Worm (Caenorhabditis elegans): ENCODE results near the gene sta-2.

The sta-2 gene

ce11 chrV:9692109-9692581 lies 48.9 kb upstream of the sta-2 start, which contains the start of gene ztf-9:
ztf-9 (minus strand) TSS chrV:9692159.
- peak; percentile 7 for TF ChIP-seq sem-4 (tag; optimal IDR thresholded peaks at IDR 0.05)
- TF ChIP-seq mbf-1 (tag; optimal IDR thresholded peaks at IDR 0.05) = no peak
- TF ChIP-seq gmeb-1 (tag; optimal IDR thresholded peaks at IDR 0.05) = peak; percentile 7
- TF ChIP-seq skn-1 (tag; optimal IDR thresholded peaks at IDR 0.05) = no peak
- peak; percentile 78 for TF ChIP-seq F13H6.1 (tag; optimal IDR thresholded peaks at IDR 0.05)
- TF ChIP-seq ztf-1 (GFP tag; conservative IDR thresholded peaks at IDR 0.05) = no peak
- TF ChIP-seq sma-9 (GFP tag; optimal IDR thresholded peaks at IDR 0.05) = no peak
- TF ChIP-seq sma-9 (tag; optimal IDR thresholded peaks at IDR 0.05) = no peak
- peak; percentile 86 for TF ChIP-seq blmp-1 (tag; optimal IDR thresholded peaks at IDR 0.05; ENCODE audit: insufficient read depth)
- TF ChIP-seq C34F6.9 (tag; optimal IDR thresholded peaks at IDR 0.05) = peak; percentile 74
- TF ChIP-seq fos-1 (tag; optimal IDR thresholded peaks at IDR 0.05) = peak; percentile 79
- TF ChIP-seq snpc-4 (tag; optimal IDR thresholded peaks at IDR 0.05) = peak; percentile 20
- TF ChIP-seq sma-3 (GFP tag; optimal IDR thresholded peaks at IDR 0.05) = no peak
- TF ChIP-seq zag-1 (tag; optimal IDR thresholded peaks at IDR 0.05) = peak; percentile 67
- peak; percentile 57 for TF ChIP-seq crh-2 (tag; optimal IDR thresholded peaks at IDR 0.05)
- TF ChIP-seq ztf-4 (tag; optimal IDR thresholded peaks at IDR 0.05) = no peak
- TF ChIP-seq unc-55 (GFP tag; optimal IDR thresholded peaks at IDR 0.05) = peak; percentile 67
- TF ChIP-seq lin-11 (tag; optimal IDR thresholded peaks at IDR 0.05) = no peak
- peak in 1 of 2 experiments; percentile 39 for TF ChIP-seq lsy-2 (tag; optimal IDR thresholded peaks at IDR 0.05)
- TF ChIP-seq mab-5 (tag; optimal IDR thresholded peaks at IDR 0.05) = no peak
- peak; percentile 86 for TF ChIP-seq nhr-129 (tag; optimal IDR thresholded peaks at IDR 0.05)
- TF ChIP-seq ceh-16 (tag; optimal IDR thresholded peaks at IDR 0.05) = no peak
- TF ChIP-seq R02D3.7 (tag; optimal IDR thresholded peaks at IDR 0.05) = no peak
- TF ChIP-seq nhr-11 (tag; optimal IDR thresholded peaks at IDR 0.05) = no peak
- TF ChIP-seq lin-39 (tag; optimal IDR thresholded peaks at IDR 0.05) = no peak
- no peak for TF ChIP-seq dmd-4 (tag; optimal IDR thresholded peaks at IDR 0.05)
- no peak for TF ChIP-seq alr-1 (tag; optimal IDR thresholded peaks at IDR 0.05)
- TF ChIP-seq nhr-21 (tag; optimal IDR thresholded peaks at IDR 0.05) = peak; percentile 15
- TF ChIP-seq nhr-10 (tag; optimal IDR thresholded peaks at IDR 0.05) = no peak
- TF ChIP-seq egl-27 (tag; optimal IDR thresholded peaks at IDR 0.05) = peak; percentile 23

DNA sequence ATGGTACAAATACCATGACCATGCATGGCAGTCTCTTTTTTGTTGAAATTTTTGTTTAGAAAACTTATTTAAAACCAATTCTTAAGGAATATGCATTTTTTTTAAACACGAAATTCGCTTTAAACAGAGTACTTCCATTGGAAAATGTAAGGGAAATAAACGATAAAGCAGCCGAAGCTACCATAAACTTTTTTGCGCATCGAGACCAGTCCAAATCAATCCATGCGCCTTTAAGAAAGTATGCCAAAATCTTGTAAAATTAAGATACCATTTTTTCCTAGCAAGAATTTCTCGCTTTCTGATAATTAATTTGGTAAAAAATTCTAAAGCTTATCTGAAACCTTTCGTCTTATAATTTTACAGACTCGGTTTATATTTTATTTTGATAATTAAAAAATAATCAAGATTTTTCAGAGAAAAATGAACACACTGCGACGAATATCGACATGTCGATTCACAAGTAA lies 48.3 kb upstream of the sta-2 start, which contains the start of gene ZK287.7:
ZK287.7 (plus strand) TSS at position 414 of the 464 bp plus-strand sequence.
- TF ChIP-seq F13H6.1 (tag; optimal IDR thresholded peaks at IDR 0.05) = no peak
- TF ChIP-seq nhr-11 (tag; optimal IDR thresholded peaks at IDR 0.05) = no peak
- no peak for TF ChIP-seq lin-13 (GFP tag; optimal IDR thresholded peaks at IDR 0.05)
- TF ChIP-seq nhr-10 (tag; optimal IDR thresholded peaks at IDR 0.05) = no peak
- TF ChIP-seq fos-1 (tag; optimal IDR thresholded peaks at IDR 0.05) = no peak
- no peak for TF ChIP-seq gmeb-1 (tag; optimal IDR thresholded peaks at IDR 0.05)
- no peak for TF ChIP-seq nhr-6 (tag; optimal IDR thresholded peaks at IDR 0.05)
- no peak for TF ChIP-seq R02D3.7 (tag; optimal IDR thresholded peaks at IDR 0.05)
- no peak for TF ChIP-seq peb-1 (tag; optimal IDR thresholded peaks at IDR 0.05)
- TF ChIP-seq lsy-2 (tag; optimal IDR thresholded peaks at IDR 0.05) = no peak
- TF ChIP-seq ztf-1 (GFP tag; conservative IDR thresholded peaks at IDR 0.05) = no peak

DNA sequence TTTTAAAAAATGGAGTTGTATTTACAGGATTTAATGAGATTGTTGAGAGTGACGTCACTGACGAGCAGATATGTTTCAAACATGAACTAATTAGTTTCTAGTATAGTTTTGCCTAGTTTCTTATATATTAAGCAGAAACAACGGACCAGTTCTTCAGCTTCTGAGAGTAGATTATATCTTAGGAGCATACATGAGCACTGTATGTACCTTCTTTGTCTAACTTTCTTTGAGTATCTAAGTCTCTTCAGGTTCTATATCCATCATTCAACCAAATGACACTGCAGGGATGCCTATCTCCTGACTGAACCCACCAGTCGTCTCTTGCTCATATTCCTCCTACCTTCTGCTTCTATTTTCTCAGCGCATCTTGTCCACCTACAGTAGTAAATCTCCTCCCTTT lies 44.3 kb upstream of the sta-2 start, which contains the start of gene her-1:
her-1 (plus strand) TSS at position 301 of the 400 bp plus-strand sequence.
- TF ChIP-seq nhr-23 (tag; optimal IDR thresholded peaks at IDR 0.05) (no peak), elt-1 (tag; optimal IDR thresholded peaks at IDR 0.05) (no peak), peb-1 (tag; optimal IDR thresholded peaks at IDR 0.05) (no peak), lin-13 (GFP tag; optimal IDR thresholded peaks at IDR 0.05) (no peak), nhr-11 (tag; optimal IDR thresholded peaks at IDR 0.05) (no peak), sma-9 (GFP tag; optimal IDR thresholded peaks at IDR 0.05) (no peak), sma-9 (tag; optimal IDR thresholded peaks at IDR 0.05) (no peak)

- TF ChIP-seq blmp-1 (tag; optimal IDR thresholded peaks at IDR 0.05; ENCODE audit: insufficient read depth) = no peak
- TF ChIP-seq lsy-2 (tag; optimal IDR thresholded peaks at IDR 0.05) = no peak
- TF ChIP-seq lin-39 (tag; optimal IDR thresholded peaks at IDR 0.05) = no peak
- no peak for TF ChIP-seq peb-1 (tag; optimal IDR thresholded peaks at IDR 0.05)
- TF ChIP-seq ztf-11 (tag; optimal IDR thresholded peaks at IDR 0.05) = no peak
- no peak for TF ChIP-seq skn-1 (tag; optimal IDR thresholded peaks at IDR 0.05)
- no peak for TF ChIP-seq ceh-82 (tag; optimal IDR thresholded peaks at IDR 0.05)
- no peak for TF ChIP-seq gmeb-1 (tag; optimal IDR thresholded peaks at IDR 0.05)
- TF ChIP-seq snpc-4 (tag; optimal IDR thresholded peaks at IDR 0.05) = no peak
- TF ChIP-seq fos-1 (tag; optimal IDR thresholded peaks at IDR 0.05) = no peak
- no peak for TF ChIP-seq nhr-129 (tag; optimal IDR thresholded peaks at IDR 0.05)
- no peak for TF ChIP-seq C34F6.9 (tag; optimal IDR thresholded peaks at IDR 0.05)
- no peak for TF ChIP-seq sma-9 (GFP tag; optimal IDR thresholded peaks at IDR 0.05)
- no peak for TF ChIP-seq sma-9 (tag; optimal IDR thresholded peaks at IDR 0.05)
- TF ChIP-seq unc-55 (GFP tag; optimal IDR thresholded peaks at IDR 0.05) = no peak
- no peak for TF ChIP-seq nhr-77 (tag; optimal IDR thresholded peaks at IDR 0.05)
- TF ChIP-seq R02D3.7 (tag; optimal IDR thresholded peaks at IDR 0.05) = no peak
Measured at ce11 chrV:9699216-9699615, 41.8 kb upstream of the sta-2 start.
